Fruit fly (Drosophila melanogaster): ENCODE measurements around the gene heix.

The heix gene

DNA sequence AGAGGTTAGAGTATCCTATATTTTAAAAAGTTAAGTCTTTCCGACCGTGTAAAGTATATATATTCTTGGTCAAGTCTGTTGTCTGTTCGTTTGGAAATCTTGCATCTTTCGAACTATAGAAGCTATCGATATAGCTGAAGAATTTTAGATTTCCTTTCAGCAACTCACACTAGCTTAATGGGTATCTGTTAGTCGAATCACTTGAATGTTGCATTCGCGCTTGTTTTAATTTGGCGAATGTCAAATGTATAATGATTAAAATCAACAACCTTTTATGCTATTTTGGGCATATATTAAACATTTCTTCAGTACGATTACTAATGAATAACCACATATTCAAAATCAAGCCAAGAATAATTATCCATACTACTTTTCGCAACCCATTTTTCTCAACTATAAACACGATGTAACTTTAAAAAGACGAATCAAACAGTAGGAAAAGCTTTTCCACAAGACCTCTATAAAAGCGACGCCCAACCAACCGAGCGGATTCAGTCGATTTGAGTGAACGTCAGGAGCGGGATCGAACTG, 5.9 kb downstream of the heix start, which contains the start of gene Cyp303a1:
TSS of gene Cyp303a1 (plus strand) at position 481 of the 531 bp plus-strand sequence.
- TF ChIP-seq Crg-1 (GFP tag; optimal IDR thresholded peaks at IDR 0.05) (no peak), pad (GFP tag; optimal IDR thresholded peaks at IDR 0.05) (no peak), CG7045 (GFP tag; optimal IDR thresholded peaks at IDR 0.05) (no peak), Mnt (GFP tag; optimal IDR thresholded peaks at IDR 0.05) (no peak), CG7101 (tag; optimal IDR thresholded peaks at IDR 0.05) (no peak), CG12768 (GFP tag; optimal IDR thresholded peaks at IDR 0.05) (no peak), tj (GFP tag; optimal IDR thresholded peaks at IDR 0.05) (no peak), CG33017 (tag; optimal IDR thresholded peaks at IDR 0.05) (no peak), Hr96 (GFP tag; optimal IDR thresholded peaks at IDR 0.05) (no peak)

- TF ChIP-seq cic (GFP tag; optimal IDR thresholded peaks at IDR 0.05): no peak
- no peak for TF ChIP-seq Crg-1 (GFP tag; optimal IDR thresholded peaks at IDR 0.05)
- no peak for TF ChIP-seq CG1620 (GFP tag; optimal IDR thresholded peaks at IDR 0.05)
Measured at dm6 chr2L:16292975-16293501, 6.6 kb downstream of the heix start, which contains the start of gene CG13258. TSS of gene CG13258 (minus strand) at chr2L:16293025.

DNA sequence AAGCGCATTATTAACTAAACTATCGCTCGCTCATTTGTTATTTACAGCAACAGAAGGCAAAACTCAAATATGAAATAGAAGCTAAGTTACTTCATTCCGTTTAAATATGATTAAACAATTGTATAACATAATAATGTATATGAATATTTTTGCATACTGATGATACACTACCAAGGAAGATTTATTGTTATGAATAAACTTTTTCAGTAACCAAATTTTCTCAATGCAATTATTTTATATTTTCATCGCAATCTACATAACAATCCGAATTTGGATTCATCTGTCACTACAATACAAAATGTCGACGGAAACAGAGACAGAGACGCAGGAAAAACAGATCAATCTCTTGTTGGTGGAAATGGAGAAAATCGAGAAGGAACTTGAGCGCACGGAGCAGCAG, 8.7 kb downstream of the heix start, which contains the start of gene CG17329:
TSS of gene CG17329 (plus strand) at position 301 of the 400 bp plus-strand sequence.
- TF ChIP-seq CG1620 (GFP tag; optimal IDR thresholded peaks at IDR 0.05): no peak
- no peak for TF ChIP-seq CG11617 (GFP tag; optimal IDR thresholded peaks at IDR 0.05)
- TF ChIP-seq cic (GFP tag; optimal IDR thresholded peaks at IDR 0.05): no peak
- no peak for TF ChIP-seq Crg-1 (GFP tag; optimal IDR thresholded peaks at IDR 0.05)
- no peak for TF ChIP-seq CG14711 (tag; optimal IDR thresholded peaks at IDR 0.05)
- no peak for TF ChIP-seq Mnt (GFP tag; optimal IDR thresholded peaks at IDR 0.05)
- no peak for TF ChIP-seq ovo (GFP tag; optimal IDR thresholded peaks at IDR 0.05)

dm6 chr2L:16288393-16288731, 11.3 kb downstream of the heix start:
- no peak for TF ChIP-seq CG5204 (GFP tag; optimal IDR thresholded peaks at IDR 0.05)
- no peak for TF ChIP-seq bab1 (GFP tag; optimal IDR thresholded peaks at IDR 0.05)
- TF ChIP-seq CG12768 (GFP tag; optimal IDR thresholded peaks at IDR 0.05): no peak
- TF ChIP-seq toe (GFP tag; optimal IDR thresholded peaks at IDR 0.05): no peak
- TF ChIP-seq Mnt (GFP tag; optimal IDR thresholded peaks at IDR 0.05): no peak
- no peak for TF ChIP-seq kay (GFP tag; ENCODE audit: borderline replicate concordance)
- TF ChIP-seq Hr96 (GFP tag; optimal IDR thresholded peaks at IDR 0.05): no peak
- no peak for TF ChIP-seq CG11617 (GFP tag; optimal IDR thresholded peaks at IDR 0.05)
- TF ChIP-seq Clk (GFP tag; optimal IDR thresholded peaks at IDR 0.05): no peak
- TF ChIP-seq CG33017 (tag; optimal IDR thresholded peaks at IDR 0.05): no peak
- TF ChIP-seq cic (GFP tag; optimal IDR thresholded peaks at IDR 0.05): no peak
- no peak for TF ChIP-seq CG7101 (tag; optimal IDR thresholded peaks at IDR 0.05)
- no peak for TF ChIP-seq CG7045 (GFP tag; optimal IDR thresholded peaks at IDR 0.05)
- no peak for TF ChIP-seq CG14711 (tag; optimal IDR thresholded peaks at IDR 0.05)
- TF ChIP-seq cnc (optimal IDR thresholded peaks at IDR 0.05): no peak

- TF ChIP-seq CG1620 (GFP tag; optimal IDR thresholded peaks at IDR 0.05): peak; percentile 96
- TF ChIP-seq toe (GFP tag; optimal IDR thresholded peaks at IDR 0.05): peak; percentile 92
- TF ChIP-seq ovo (GFP tag; optimal IDR thresholded peaks at IDR 0.05): peak; percentile 93
- TF ChIP-seq CG7101 (tag; optimal IDR thresholded peaks at IDR 0.05): peak; percentile 73
- no peak for TF ChIP-seq cnc (optimal IDR thresholded peaks at IDR 0.05)
- peak; percentile 60 for TF ChIP-seq tj (GFP tag; optimal IDR thresholded peaks at IDR 0.05)
- TF ChIP-seq bab1 (GFP tag; optimal IDR thresholded peaks at IDR 0.05): peak; percentile 64
- TF ChIP-seq CG14711 (tag; optimal IDR thresholded peaks at IDR 0.05): peak; percentile 69
- peak; percentile 63 for TF ChIP-seq Clk (GFP tag; optimal IDR thresholded peaks at IDR 0.05)
- no peak for TF ChIP-seq CG5204 (GFP tag; optimal IDR thresholded peaks at IDR 0.05)
- TF ChIP-seq CG11617 (GFP tag; optimal IDR thresholded peaks at IDR 0.05): peak; percentile 58
- peak; percentile 91 for TF ChIP-seq Hr96 (GFP tag; optimal IDR thresholded peaks at IDR 0.05)
- peak; percentile 94 for TF ChIP-seq Crg-1 (GFP tag; optimal IDR thresholded peaks at IDR 0.05)
- TF ChIP-seq cic (GFP tag; optimal IDR thresholded peaks at IDR 0.05): peak; percentile 82
- TF ChIP-seq CG12768 (GFP tag; optimal IDR thresholded peaks at IDR 0.05): peak; percentile 77
- TF ChIP-seq kay (GFP tag; ENCODE audit: borderline replicate concordance): peak; percentile 97
- TF ChIP-seq CG7045 (GFP tag; optimal IDR thresholded peaks at IDR 0.05): peak; percentile 67
- TF ChIP-seq pad (GFP tag; optimal IDR thresholded peaks at IDR 0.05): peak; percentile 73
- TF ChIP-seq Mnt (GFP tag; optimal IDR thresholded peaks at IDR 0.05): peak; percentile 91
- TF ChIP-seq CG33017 (tag; optimal IDR thresholded peaks at IDR 0.05): peak; percentile 40
Measured at dm6 chr2L:16287602-16288392, 11.9 kb downstream of the heix start, which contains the start of the genes crp and pkaap. TSS of gene crp (minus strand) at chr2L:16287730. TSS of gene pkaap (plus strand) at chr2L:16288290.

DNA sequence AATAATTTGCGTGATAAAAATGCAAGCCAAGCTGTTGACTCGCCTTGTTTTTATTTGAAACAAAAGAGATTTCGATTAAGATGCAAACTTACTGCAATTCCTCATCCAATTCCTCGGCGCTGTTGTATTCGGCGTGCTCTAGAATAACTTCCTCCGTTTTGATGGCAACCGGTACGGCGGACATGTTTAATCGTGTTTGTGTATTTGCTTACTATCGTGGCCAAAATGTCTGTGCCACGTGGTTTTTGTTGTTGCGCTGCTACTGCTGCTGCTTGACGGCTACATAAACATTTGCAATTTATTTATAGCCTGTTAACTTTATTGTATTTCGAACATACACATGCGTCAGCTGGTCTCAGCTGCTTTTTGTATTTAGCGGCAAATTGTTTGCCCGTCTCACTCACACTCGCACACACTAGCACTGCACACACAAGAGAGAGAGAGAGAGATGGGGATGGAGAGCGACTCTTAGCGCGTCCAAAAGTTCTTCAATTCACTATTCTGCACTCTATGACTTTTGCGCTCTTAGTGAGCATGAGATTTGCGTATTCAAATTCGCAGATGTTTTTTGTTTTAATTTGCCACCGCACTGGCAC, 12.6 kb downstream of the heix start:
- TF ChIP-seq bab1 (GFP tag; optimal IDR thresholded peaks at IDR 0.05) (no peak), kay (GFP tag; ENCODE audit: borderline replicate concordance) (no peak), cic (GFP tag; optimal IDR thresholded peaks at IDR 0.05) (no peak), Mnt (GFP tag; optimal IDR thresholded peaks at IDR 0.05) (no peak), ovo (GFP tag; optimal IDR thresholded peaks at IDR 0.05) (no peak), CG5204 (GFP tag; optimal IDR thresholded peaks at IDR 0.05) (no peak), CG14711 (tag; optimal IDR thresholded peaks at IDR 0.05) (no peak), CG12768 (GFP tag; optimal IDR thresholded peaks at IDR 0.05) (no peak), CG11617 (GFP tag; optimal IDR thresholded peaks at IDR 0.05) (no peak), toe (GFP tag; optimal IDR thresholded peaks at IDR 0.05) (no peak), CG33017 (tag; optimal IDR thresholded peaks at IDR 0.05) (no peak), Clk (GFP tag; optimal IDR thresholded peaks at IDR 0.05) (no peak), CG7101 (tag; optimal IDR thresholded peaks at IDR 0.05) (no peak), tj (GFP tag; optimal IDR thresholded peaks at IDR 0.05) (no peak), cnc (optimal IDR thresholded peaks at IDR 0.05) (no peak), Hr96 (GFP tag; optimal IDR thresholded peaks at IDR 0.05) (no peak)
